Fruit fly (Drosophila melanogaster) whole organism, prepupa: ENCODE data around the gene CG6569.

ENCODE experiments used
- Blimp-1 ChIP-seq: fragments of 200-800 bp; sonication (Bioruptor generic); optimal IDR thresholded peaks from 3 replicates; lab custom pipeline; 2017; ENCODE audit warnings: missing biosample characterization, missing genetic modification characterization, mild to moderate bottlenecking, moderate library complexity, missing genetic modification reagents
- CG10631 ChIP-seq: fragments of 200-800 bp; sonication (Bioruptor generic); optimal IDR thresholded peaks from 2 replicates; lab custom pipeline; 2016; ENCODE audit warnings: missing biosample characterization, missing genetic modification characterization
- CG10669 ChIP-seq: fragments of 200-800 bp; sonication (Bioruptor generic); optimal IDR thresholded peaks from 3 replicates; lab custom pipeline; 2018; ENCODE audit warnings: missing biosample characterization, mild to moderate bottlenecking, missing genetic modification characterization, moderate library complexity
- CG11294 ChIP-seq: fragments of 200-800 bp; sonication (Bioruptor generic); IDR thresholded peaks from 2 replicates; pipeline ENCODE4 v1.3.6; 2022; ENCODE audit warnings: missing biosample characterization, missing genetic modification characterization
- CG11762 ChIP-seq: fragments of 200-800 bp; sonication (Bioruptor generic); optimal IDR thresholded peaks from 3 replicates; lab custom pipeline; 2016; ENCODE audit warnings: missing biosample characterization, missing genetic modification characterization; ENCODE audit not compliant: insufficient read depth
- CG15336 ChIP-seq: fragments of 200-800 bp; sonication (Bioruptor generic); IDR thresholded peaks from 2 replicates; pipeline ENCODE4 v1.3.6; 2022; ENCODE audit warnings: missing biosample characterization, missing genetic modification characterization
- CG1621 ChIP-seq: fragments of 200-800 bp; sonication (Bioruptor generic); optimal IDR thresholded peaks from 3 replicates; lab custom pipeline; 2018; ENCODE audit warnings: missing biosample characterization, mild to moderate bottlenecking, missing genetic modification characterization
- CG16779 ChIP-seq: fragments of 200-800 bp; sonication (Bioruptor generic); optimal IDR thresholded peaks from 3 replicates; lab custom pipeline; 2017; ENCODE audit warnings: missing biosample characterization, mild to moderate bottlenecking, missing genetic modification characterization
- CG31627 ChIP-seq: fragments of 200-800 bp; sonication (Bioruptor generic); optimal IDR thresholded peaks from 3 replicates; lab custom pipeline; 2016; ENCODE audit warnings: missing biosample characterization, missing genetic modification characterization
- CG34406 ChIP-seq: fragments of 200-800 bp; sonication (Bioruptor generic); optimal IDR thresholded peaks from 3 replicates; lab custom pipeline; 2016; ENCODE audit warnings: missing biosample characterization, missing genetic modification characterization
- CG3919 ChIP-seq: fragments of 200-800 bp; sonication (Bioruptor generic); optimal IDR thresholded peaks from 3 replicates; lab custom pipeline; 2016; ENCODE audit warnings: missing biosample characterization, missing genetic modification characterization
- CG4318 ChIP-seq: fragments of 200-800 bp; sonication (Bioruptor generic); optimal IDR thresholded peaks from 3 replicates; lab custom pipeline; 2017; ENCODE audit warnings: missing biosample characterization, mild to moderate bottlenecking, missing genetic modification characterization
- CG6163 ChIP-seq: fragments of 200-800 bp; sonication (Bioruptor generic); IDR thresholded peaks from 3 replicates; pipeline ENCODE4 v1.3.6; 2022; ENCODE audit warnings: missing biosample characterization, missing genetic modification characterization
- CG6276 ChIP-seq: fragments of 200-800 bp; sonication (Bioruptor generic); optimal IDR thresholded peaks from 2 replicates; lab custom pipeline; 2017; ENCODE audit warnings: missing biosample characterization, mild to moderate bottlenecking, missing genetic modification characterization
- CG6792 ChIP-seq: fragments of 200-800 bp; sonication (Bioruptor generic); optimal IDR thresholded peaks from 3 replicates; lab custom pipeline; 2016; ENCODE audit warnings: missing biosample characterization, missing genetic modification characterization
- CG6854 ChIP-seq: fragments of 200-800 bp; sonication (Bioruptor generic); optimal IDR thresholded peaks from 2 replicates; lab custom pipeline; 2017; ENCODE audit warnings: missing biosample characterization, mild to moderate bottlenecking, missing genetic modification characterization
- CG7368 ChIP-seq: fragments of 200-800 bp; sonication (Bioruptor generic); optimal IDR thresholded peaks from 3 replicates; lab custom pipeline; 2016; ENCODE audit warnings: missing biosample characterization, missing genetic modification characterization
- CG8119 ChIP-seq: fragments of 200-800 bp; sonication (Bioruptor generic); IDR thresholded peaks from 3 replicates; pipeline ENCODE4 v1.3.6; 2022; ENCODE audit warnings: missing biosample characterization, missing genetic modification characterization
- CG8632 ChIP-seq: fragments of 200-800 bp; sonication (Bioruptor generic); optimal IDR thresholded peaks from 3 replicates; lab custom pipeline; 2016; ENCODE audit warnings: missing biosample characterization, missing genetic modification characterization
- Eip75B ChIP-seq: fragments of 200-800 bp; sonication (Bioruptor generic); optimal IDR thresholded peaks from 3 replicates; lab custom pipeline; 2016; ENCODE audit warnings: missing biosample characterization, missing genetic modification characterization
- Ets21C ChIP-seq: fragments of 200-800 bp; sonication (Bioruptor generic); optimal IDR thresholded peaks from 3 replicates; lab custom pipeline; 2016; ENCODE audit warnings: missing biosample characterization, missing genetic modification characterization
- Ets96B ChIP-seq: fragments of 200-800 bp; optimal IDR thresholded peaks from 2 replicates; lab custom pipeline; 2019; ENCODE audit warnings: missing biosample characterization, mild to moderate bottlenecking, missing genetic modification characterization, moderate library complexity
- Gug ChIP-seq: fragments of 200-800 bp; sonication (Bioruptor generic); IDR thresholded peaks from 2 replicates; pipeline ENCODE4 v1.3.6; 2022; ENCODE audit warnings: missing biosample characterization, missing genetic modification characterization
- Hr38 ChIP-seq: sonication (Bioruptor generic); optimal IDR thresholded peaks from 2 replicates; lab custom pipeline; 2016; ENCODE audit warnings: missing biosample characterization, missing genetic modification characterization
- Hr39 ChIP-seq: fragments of 200-800 bp; sonication (Bioruptor generic); optimal IDR thresholded peaks from 2 replicates; lab custom pipeline; 2016; ENCODE audit warnings: missing biosample characterization, missing genetic modification characterization
- Hr4 ChIP-seq: fragments of 200-800 bp; sonication (Bioruptor generic); optimal IDR thresholded peaks from 3 replicates; lab custom pipeline; 2016; ENCODE audit warnings: missing biosample characterization, missing genetic modification characterization
- Lpt ChIP-seq: fragments of 200-800 bp; sonication (Bioruptor generic); optimal IDR thresholded peaks from 3 replicates; lab custom pipeline; 2016; ENCODE audit warnings: missing biosample characterization, missing genetic modification characterization
- Met ChIP-seq: fragments of 200-800 bp; sonication (Bioruptor generic); optimal IDR thresholded peaks from 3 replicates; lab custom pipeline; 2016; ENCODE audit warnings: missing biosample characterization, missing genetic modification characterization
- OdsH ChIP-seq: fragments of 200-800 bp; sonication (Bioruptor generic); optimal IDR thresholded peaks from 3 replicates; lab custom pipeline; 2016; ENCODE audit warnings: missing biosample characterization, missing genetic modification characterization
- Smox ChIP-seq: fragments of 200-800 bp; sonication (Bioruptor generic); optimal IDR thresholded peaks from 3 replicates; lab custom pipeline; 2016; ENCODE audit warnings: missing biosample characterization, missing genetic modification characterization
- Sox102F ChIP-seq: fragments of 200-800 bp; sonication (Bioruptor generic); optimal IDR thresholded peaks from 2 replicates; lab custom pipeline; 2016; ENCODE audit warnings: missing biosample characterization, mild to moderate bottlenecking, missing genetic modification characterization
- Sox14 ChIP-seq: fragments of 200-800 bp; sonication (Bioruptor generic); optimal IDR thresholded peaks from 3 replicates; lab custom pipeline; 2016; ENCODE audit warnings: missing biosample characterization, missing genetic modification characterization
- Sox15 ChIP-seq: fragments of 200-800 bp; sonication (Bioruptor generic); optimal IDR thresholded peaks from 3 replicates; lab custom pipeline; 2016; ENCODE audit warnings: missing biosample characterization, missing genetic modification characterization
- achi ChIP-seq: fragments of 200-800 bp; sonication (Bioruptor generic); optimal IDR thresholded peaks from 3 replicates; lab custom pipeline; 2016; ENCODE audit warnings: missing biosample characterization, missing genetic modification characterization
- acj6 ChIP-seq: fragments of 200-800 bp; sonication (Bioruptor generic); optimal IDR thresholded peaks from 3 replicates; lab custom pipeline; 2016; ENCODE audit warnings: missing biosample characterization, missing genetic modification characterization
- cyc ChIP-seq: fragments of 200-800 bp; sonication (Bioruptor generic); optimal IDR thresholded peaks from 3 replicates; lab custom pipeline; 2016; ENCODE audit warnings: missing biosample characterization, missing genetic modification characterization
- dac ChIP-seq: fragments of 200-800 bp; sonication (Bioruptor generic); optimal IDR thresholded peaks from 2 replicates; lab custom pipeline; 2017; ENCODE audit warnings: missing biosample characterization, mild to moderate bottlenecking, missing genetic modification characterization
- dsx ChIP-seq: fragments of 200-800 bp; optimal IDR thresholded peaks from 3 replicates; lab custom pipeline; 2019; ENCODE audit warnings: missing biosample characterization, mild to moderate bottlenecking, missing genetic modification characterization, moderate library complexity; ENCODE audit not compliant: poor library complexity, severe bottlenecking
- esn ChIP-seq: fragments of 200-800 bp; sonication (Bioruptor generic); optimal IDR thresholded peaks from 2 replicates; lab custom pipeline; 2016; ENCODE audit warnings: missing biosample characterization, mild to moderate bottlenecking, missing genetic modification characterization, moderate library complexity
- fkh ChIP-seq: fragments of 200-800 bp; sonication (Bioruptor generic); optimal IDR thresholded peaks from 3 replicates; lab custom pipeline; 2017; ENCODE audit warnings: missing biosample characterization, mild to moderate bottlenecking, missing genetic modification characterization, moderate library complexity
- lz ChIP-seq: fragments of 200-800 bp; sonication (Bioruptor generic); optimal IDR thresholded peaks from 3 replicates; lab custom pipeline; 2016; ENCODE audit warnings: missing biosample characterization, missing genetic modification characterization
- net ChIP-seq: fragments of 200-800 bp; sonication (Bioruptor generic); optimal IDR thresholded peaks from 3 replicates; lab custom pipeline; 2016; ENCODE audit warnings: missing biosample characterization, missing genetic modification characterization
- pdm3 ChIP-seq: fragments of 200-800 bp; sonication (Bioruptor generic); optimal IDR thresholded peaks from 3 replicates; lab custom pipeline; 2016; ENCODE audit warnings: missing biosample characterization, missing genetic modification characterization
- salr ChIP-seq, 2 experiments: fragments of 200-800 bp; sonication (Bioruptor generic); optimal IDR thresholded peaks; 3 replicates each; lab custom pipeline; 2016 to 2018; ENCODE audit warnings: missing biosample characterization in 2 of 2, missing genetic modification characterization in 2 of 2, mild to moderate bottlenecking in 1 of 2
- spab ChIP-seq: fragments of 200-800 bp; sonication (Bioruptor generic); optimal IDR thresholded peaks from 2 replicates; lab custom pipeline; 2017; ENCODE audit warnings: missing biosample characterization, mild to moderate bottlenecking, missing genetic modification characterization, missing genetic modification reagents
- ss ChIP-seq, 2 experiments: fragments of 200-800 bp; sonication (Bioruptor generic); optimal IDR thresholded peaks; 2 replicates in 1 of 2; 3 replicates in 1 of 2; lab custom pipeline; 2017 to 2018; ENCODE audit warnings: mild to moderate bottlenecking in 2 of 2, missing biosample characterization in 2 of 2, missing genetic modification characterization in 2 of 2, moderate library complexity in 1 of 2
- svp ChIP-seq: fragments of 200-800 bp; sonication (Bioruptor generic); peaks from one replicate; lab custom pipeline; 2016; ENCODE audit warnings: missing biosample characterization, missing genetic modification characterization
- vri ChIP-seq: fragments of 200-800 bp; sonication (Bioruptor generic); optimal IDR thresholded peaks from 3 replicates; lab custom pipeline; 2016; ENCODE audit warnings: missing biosample characterization, mild to moderate bottlenecking, missing genetic modification characterization

CG6569 gene

DNA sequence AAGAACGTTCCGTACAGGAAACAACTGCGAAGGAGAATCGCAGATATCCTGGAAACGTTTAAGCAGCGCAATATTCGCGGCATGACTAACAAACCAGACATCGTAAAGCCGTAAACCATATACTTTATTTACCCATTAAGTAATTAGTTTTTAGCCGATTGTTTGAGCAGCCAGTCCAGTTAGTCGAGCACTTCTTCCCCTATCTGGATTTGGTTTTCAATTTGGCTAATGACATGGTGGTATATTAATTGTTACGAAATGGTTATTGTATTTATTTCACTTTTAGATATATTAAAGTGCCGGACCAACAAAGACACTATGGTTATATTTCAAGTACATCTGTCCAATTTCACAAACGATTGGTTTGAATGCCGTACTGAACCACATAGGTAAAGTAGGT lies 24.1 kb downstream of the CG6569 start, which contains the start of gene Gr93b:
Gene Gr93b (minus strand): TSS at position 101 of the 400 bp plus-strand sequence.
- no peak for TF ChIP-seq ss (GFP tag; optimal IDR thresholded peaks at IDR 0.05; lab: Kevin White, UChicago)
- TF ChIP-seq Smox (GFP tag; lab: Kevin White, UChicago), result no peak
- TF ChIP-seq CG6163, result no peak
- no peak for TF ChIP-seq achi (GFP tag; lab: Kevin White, UChicago)
- TF ChIP-seq CG3919 (GFP tag; lab: Kevin White, UChicago), result no peak
- no peak for TF ChIP-seq fkh
- no peak for TF ChIP-seq CG16779
- TF ChIP-seq CG15336, result no peak
- TF ChIP-seq CG8632, result no peak
- no peak for TF ChIP-seq net (GFP tag; lab: Kevin White, UChicago)
- TF ChIP-seq salr (GFP tag; optimal IDR thresholded peaks at IDR 0.05; lab: Kevin White, UChicago), result no peak
- no peak for TF ChIP-seq pdm3 (GFP tag; lab: Kevin White, UChicago)
- TF ChIP-seq acj6 (GFP tag; lab: Kevin White, UChicago), result no peak
- no peak for TF ChIP-seq Sox14 (GFP tag; lab: Kevin White, UChicago)
- TF ChIP-seq Ets21C (GFP tag; lab: Kevin White, UChicago), result no peak
- no peak for TF ChIP-seq Sox102F (GFP tag; lab: Kevin White, UChicago)
- no peak for TF ChIP-seq CG8119 (GFP tag; lab: Robert Waterston, UW)
- no peak for TF ChIP-seq Hr39 (GFP tag; lab: Kevin White, UChicago)
- TF ChIP-seq cyc (GFP tag; lab: Kevin White, UChicago), result no peak
- TF ChIP-seq, all 60 proteins: peak for 0

dm6 chr3R:21841474-21842376 lies 26.0 kb downstream of the CG6569 start:
- TF ChIP-seq CG6792 (GFP tag; lab: Kevin White, UChicago), result peak; percentile 30
- TF ChIP-seq CG10631 (GFP tag; lab: Kevin White, UChicago), result peak; percentile 10
- TF ChIP-seq spab (GFP tag; lab: Kevin White, UChicago), result peak; percentile 0
- no peak for TF ChIP-seq CG7368 (GFP tag; lab: Kevin White, UChicago)
- peak; percentile 42 for TF ChIP-seq CG10669
- TF ChIP-seq CG34406 (GFP tag; lab: Kevin White, UChicago), result no peak
- TF ChIP-seq net (GFP tag; lab: Kevin White, UChicago), result no peak
- TF ChIP-seq vri, result no peak
- TF ChIP-seq CG6276, result no peak
- TF ChIP-seq CG11762 (GFP tag; lab: Kevin White, UChicago), result peak; percentile 4
- TF ChIP-seq OdsH, result no peak
- TF ChIP-seq Sox15 (GFP tag; lab: Kevin White, UChicago), result no peak
- TF ChIP-seq Blimp-1, result no peak
- TF ChIP-seq Hr38 (GFP tag; lab: Kevin White, UChicago), result no peak
- TF ChIP-seq Lpt (GFP tag; lab: Kevin White, UChicago), result no peak
- TF ChIP-seq Hr4 (GFP tag; lab: Kevin White, UChicago), result no peak
- no peak for TF ChIP-seq dac (GFP tag; lab: Kevin White, UChicago)
- TF ChIP-seq CG11294 (GFP tag; lab: Robert Waterston, UW), result no peak
- no peak for TF ChIP-seq Sox102F (GFP tag; lab: Kevin White, UChicago)
- no peak for TF ChIP-seq dsx (GFP tag; lab: Kevin White, UChicago)
- TF ChIP-seq CG3919 (GFP tag; lab: Kevin White, UChicago), result peak; percentile 14
- TF ChIP-seq Gug (GFP tag; lab: Robert Waterston, UW), result no peak
- TF ChIP-seq Eip75B (GFP tag; lab: Kevin White, UChicago), result peak; percentile 32
- no peak for TF ChIP-seq pdm3 (GFP tag; lab: Kevin White, UChicago)
- TF ChIP-seq CG6854, result no peak
- TF ChIP-seq Met (GFP tag; lab: Kevin White, UChicago), result peak; percentile 32
- TF ChIP-seq achi (GFP tag; lab: Kevin White, UChicago), result peak; percentile 1
- peak; percentile 6 for TF ChIP-seq lz (GFP tag; lab: Kevin White, UChicago)
- TF ChIP-seq ss (GFP tag; optimal IDR thresholded peaks at IDR 0.05; lab: Kevin White, UChicago), result peak; percentile 28
- TF ChIP-seq esn (GFP tag; lab: Kevin White, UChicago), result peak; percentile 44
- TF ChIP-seq Ets96B (tag; lab: Kevin White, UChicago), result no peak
- peak; percentile 71 for TF ChIP-seq svp (GFP tag; lab: Kevin White, UChicago)
- TF ChIP-seq CG15336, result no peak
- peak; percentile 31 for TF ChIP-seq CG31627 (GFP tag; lab: Kevin White, UChicago)
- no peak for TF ChIP-seq CG1621 (tag; lab: Kevin White, UChicago)
- TF ChIP-seq CG8632, result no peak
- TF ChIP-seq CG4318 (GFP tag; lab: Kevin White, UChicago), result no peak
